Fruit fly (Drosophila melanogaster) whole organism, embryonic: ENCODE measurements around the gene spel1.

Experiments
- Awh ChIP-seq: fragments of 200-800 bp; sonication (Bioruptor generic); IDR thresholded peaks from 2 replicates; pipeline ENCODE4, ENCODE4 v1.3.6; 2022; ENCODE audit warnings: missing biosample characterization, missing genetic modification characterization
- BEAF-32 ChIP-seq: fragments of 200-800 bp; sonication (Bioruptor generic); optimal IDR thresholded peaks from 3 replicates; lab custom pipeline; 2017; ENCODE audit warnings: missing biosample characterization, missing genetic modification characterization, mild to moderate bottlenecking, moderate library complexity, missing genetic modification reagents
- C15 ChIP-seq: fragments of 200-800 bp; sonication (Bioruptor generic); IDR thresholded peaks from 3 replicates; pipeline ENCODE4 v1.3.6; 2022; ENCODE audit warnings: missing biosample characterization, missing genetic modification characterization
- CG10267 ChIP-seq: fragments of 200-800 bp; sonication (Bioruptor generic); optimal IDR thresholded peaks from 2 replicates; lab custom pipeline; 2018; ENCODE audit warnings: missing biosample characterization, mild to moderate bottlenecking, missing genetic modification characterization, moderate library complexity
- CG12769 ChIP-seq: fragments of 200-800 bp; sonication (Bioruptor generic); optimal IDR thresholded peaks from 2 replicates; lab custom pipeline; 2019; ENCODE audit warnings: missing biosample characterization, mild to moderate bottlenecking, missing genetic modification characterization, moderate library complexity
- CG16779 ChIP-seq: fragments of 200-800 bp; sonication (Bioruptor generic); IDR thresholded peaks from 2 replicates; pipeline ENCODE4 v1.3.6; 2022; ENCODE audit warnings: missing biosample characterization, missing genetic modification characterization
- CG16863 ChIP-seq: fragments of 200-800 bp; sonication (Bioruptor generic); optimal IDR thresholded peaks from 3 replicates; lab custom pipeline; 2016; ENCODE audit warnings: missing biosample characterization, missing genetic modification characterization
- CG17359 ChIP-seq: fragments of 200-800 bp; sonication (Bioruptor generic); optimal IDR thresholded peaks from 3 replicates; lab custom pipeline; 2018; ENCODE audit warnings: missing biosample characterization, mild to moderate bottlenecking, missing genetic modification characterization, moderate library complexity
- CG17568 ChIP-seq: fragments of 200-800 bp; sonication (Bioruptor generic); optimal IDR thresholded peaks from 2 replicates; lab custom pipeline; 2018; ENCODE audit warnings: missing biosample characterization, mild to moderate bottlenecking, missing genetic modification characterization, moderate library complexity
- CG1832 ChIP-seq: fragments of 200-800 bp; sonication (Bioruptor generic); optimal IDR thresholded peaks from 2 replicates; lab custom pipeline; 2017; ENCODE audit warnings: missing biosample characterization, mild to moderate bottlenecking, missing genetic modification characterization, inconsistent platforms
- CG34422 ChIP-seq: fragments of 200-800 bp; sonication (Bioruptor generic); IDR thresholded peaks from 3 replicates; pipeline ENCODE4 v1.3.6; 2022; ENCODE audit warnings: missing biosample characterization, missing genetic modification characterization
- CG3995 ChIP-seq: fragments of 200-800 bp; sonication (Bioruptor generic); optimal IDR thresholded peaks from 3 replicates; lab custom pipeline; 2016; ENCODE audit warnings: missing biosample characterization, missing genetic modification characterization
- CG4328 ChIP-seq: fragments of 200-800 bp; sonication (Bioruptor generic); optimal IDR thresholded peaks from 3 replicates; lab custom pipeline; 2017; ENCODE audit warnings: missing biosample characterization, missing genetic modification reagents, missing genetic modification characterization
- CG4424 ChIP-seq: fragments of 200-800 bp; sonication (Bioruptor generic); optimal IDR thresholded peaks from 3 replicates; lab custom pipeline; 2016; ENCODE audit warnings: missing biosample characterization, missing genetic modification characterization
- CG5953 ChIP-seq: fragments of 200-800 bp; sonication (Bioruptor generic); IDR thresholded peaks from 2 replicates; pipeline ENCODE4 v1.3.6; 2022; ENCODE audit warnings: missing biosample characterization, missing genetic modification characterization
- CG6175 ChIP-seq: fragments of 200-800 bp; sonication (Bioruptor generic); IDR thresholded peaks from 3 replicates; pipeline ENCODE4 v1.3.6; 2022; ENCODE audit warnings: missing biosample characterization, missing genetic modification characterization
- CG7839 ChIP-seq: fragments of 200-800 bp; sonication (Bioruptor generic); optimal IDR thresholded peaks from 3 replicates; lab custom pipeline; 2018; ENCODE audit warnings: missing biosample characterization, mild to moderate bottlenecking, missing genetic modification characterization, moderate library complexity
- CG9727 ChIP-seq: fragments of 200-800 bp; sonication (Bioruptor generic); optimal IDR thresholded peaks from 3 replicates; lab custom pipeline; 2017; ENCODE audit warnings: missing biosample characterization, mild to moderate bottlenecking, missing genetic modification characterization
- Eip74EF ChIP-seq, 2 experiments: fragments of 200-800 bp in 1 of 2; fragments of >200 bp in 1 of 2; sonication (Bioruptor generic) in 1 of 2; optimal IDR thresholded peaks; 2 replicates each; lab custom pipeline; 2017 to 2019; ENCODE audit warnings: missing biosample characterization in 2 of 2, missing genetic modification characterization in 2 of 2, mild to moderate bottlenecking in 1 of 2, moderate library complexity in 1 of 2
- HLH54F ChIP-seq: fragments of 200-800 bp; sonication (Bioruptor generic); optimal IDR thresholded peaks from 3 replicates; lab custom pipeline; 2016; ENCODE audit warnings: missing biosample characterization, missing genetic modification characterization
- HmgD ChIP-seq: fragments of 200-800 bp; sonication (Bioruptor generic); optimal IDR thresholded peaks from 3 replicates; lab custom pipeline; 2016; ENCODE audit warnings: missing biosample characterization, missing genetic modification characterization
- HmgZ ChIP-seq: fragments of 200-800 bp; sonication (Bioruptor generic); optimal IDR thresholded peaks from 2 replicates; lab custom pipeline; 2018; ENCODE audit warnings: missing biosample characterization, mild to moderate bottlenecking, missing genetic modification characterization
- Hmx ChIP-seq: fragments of 200-800 bp; sonication (Bioruptor generic); optimal IDR thresholded peaks from 2 replicates; lab custom pipeline; 2016; ENCODE audit warnings: missing biosample characterization, missing genetic modification characterization
- Hr3 ChIP-seq: fragments of 200-800 bp; sonication (Bioruptor generic); optimal IDR thresholded peaks from 3 replicates; lab custom pipeline; 2016; ENCODE audit warnings: missing biosample characterization, missing genetic modification characterization
- Hsf ChIP-seq: fragments of 200-800 bp; sonication (Bioruptor generic); optimal IDR thresholded peaks from 3 replicates; lab custom pipeline; 2016; ENCODE audit warnings: missing biosample characterization, missing genetic modification characterization
- Lhr ChIP-seq: fragments of 200-800 bp; sonication (Bioruptor generic); optimal IDR thresholded peaks from 3 replicates; lab custom pipeline; 2017; ENCODE audit warnings: mild to moderate bottlenecking, missing biosample characterization, missing genetic modification reagents, missing genetic modification characterization
- Poxn ChIP-seq: fragments of 200-800 bp; sonication (Bioruptor generic); IDR thresholded peaks from 2 replicates; pipeline ENCODE4 v1.3.6; 2022; ENCODE audit warnings: missing biosample characterization, missing genetic modification characterization
- Ptx1 ChIP-seq: fragments of 200-800 bp; sonication (Bioruptor generic); IDR thresholded peaks from 2 replicates; pipeline ENCODE4 v1.3.6; 2022; ENCODE audit warnings: missing biosample characterization, missing genetic modification characterization
- Ssrp ChIP-seq: fragments of 200-800 bp; sonication (Bioruptor generic); optimal IDR thresholded peaks from 2 replicates; lab custom pipeline; 2018; ENCODE audit warnings: missing biosample characterization, mild to moderate bottlenecking, missing genetic modification characterization, moderate library complexity
- abd-A ChIP-seq: fragments of 200-800 bp; sonication (Bioruptor generic); optimal IDR thresholded peaks from 3 replicates; lab custom pipeline; 2019; ENCODE audit warnings: missing biosample characterization, mild to moderate bottlenecking, missing genetic modification characterization, moderate library complexity
- btn ChIP-seq: fragments of 200-800 bp; sonication (Bioruptor generic); optimal IDR thresholded peaks from 2 replicates; lab custom pipeline; 2016; ENCODE audit warnings: missing biosample characterization, missing genetic modification characterization
- chinmo ChIP-seq: fragments of 200-800 bp; sonication (Bioruptor generic); IDR thresholded peaks from 4 replicates; pipeline ENCODE4 v1.3.6; 2022; ENCODE audit warnings: missing biosample characterization, missing genetic modification characterization; ENCODE audit not compliant: partially characterized antibody
- en ChIP-seq: fragments of 200-800 bp; sonication (Bioruptor generic); optimal IDR thresholded peaks from 2 replicates; lab custom pipeline; 2016; ENCODE audit warnings: missing biosample characterization, missing genetic modification characterization
- fd3F ChIP-seq: fragments of 200-800 bp; sonication (Bioruptor generic); optimal IDR thresholded peaks from 2 replicates; lab custom pipeline; 2018; ENCODE audit warnings: missing biosample characterization, mild to moderate bottlenecking, missing genetic modification characterization, moderate library complexity
- hkb ChIP-seq, 2 experiments: fragments of 200-800 bp in 1 of 2; fragments of >200 bp in 1 of 2; sonication (Bioruptor generic) in 1 of 2; IDR thresholded peaks in 1 of 2; optimal IDR thresholded peaks in 1 of 2; 2 replicates each; pipeline versions ENCODE4 v1.3.6 to Lab custom; 2017 to 2022; ENCODE audit warnings: missing biosample characterization in 1 of 2, missing genetic modification characterization in 1 of 2
- mirr ChIP-seq: fragments of 200-800 bp; sonication (Bioruptor generic); optimal IDR thresholded peaks from 3 replicates; lab custom pipeline; 2018; ENCODE audit warnings: missing biosample characterization, mild to moderate bottlenecking, missing genetic modification characterization
- oc ChIP-seq: fragments of 200-800 bp; sonication (Bioruptor generic); optimal IDR thresholded peaks from 2 replicates; lab custom pipeline; 2018; ENCODE audit warnings: missing biosample characterization, mild to moderate bottlenecking, missing genetic modification characterization, moderate library complexity
- pnt ChIP-seq: fragments of 200-800 bp; sonication (Bioruptor generic); optimal IDR thresholded peaks from 3 replicates; lab custom pipeline; 2016; ENCODE audit warnings: missing biosample characterization, missing genetic modification characterization
- sd ChIP-seq: fragments of 200-800 bp; sonication (Bioruptor generic); optimal IDR thresholded peaks from 3 replicates; lab custom pipeline; 2018; ENCODE audit warnings: missing biosample characterization, mild to moderate bottlenecking, missing genetic modification characterization, moderate library complexity
- sisA ChIP-seq: fragments of 200-800 bp; sonication (Bioruptor generic); IDR thresholded peaks from 2 replicates; pipeline ENCODE4 v1.3.6; 2022; ENCODE audit warnings: missing biosample characterization, missing genetic modification characterization
- tx ChIP-seq: fragments of 200-800 bp; sonication (Bioruptor generic); optimal IDR thresholded peaks from 2 replicates; lab custom pipeline; 2016; ENCODE audit warnings: missing biosample characterization, missing genetic modification characterization

The spel1 gene

DNA sequence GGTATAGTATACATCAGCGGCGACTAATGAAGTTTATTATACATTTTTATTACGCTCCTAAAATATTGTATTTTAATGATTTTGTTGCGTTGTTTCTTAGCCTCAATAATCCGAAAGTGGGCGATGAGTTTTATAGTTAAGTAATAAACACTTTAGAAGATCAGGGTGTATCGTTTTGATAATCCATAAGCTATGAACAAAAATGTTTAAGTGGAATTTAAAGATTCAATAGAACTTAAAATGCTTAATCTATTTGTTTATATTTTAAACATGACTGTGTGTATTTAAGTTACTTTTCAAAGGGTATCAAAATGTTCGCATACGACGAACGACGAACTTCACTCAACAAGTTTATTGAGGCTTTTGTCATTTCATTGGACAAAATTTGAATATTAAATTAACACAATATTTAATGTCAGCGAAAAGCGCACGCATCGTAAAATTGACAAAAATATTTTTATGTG lies 10.4 kb downstream of the spel1 start (continued):
- TF ChIP-seq tx (peak; percentile 73), Hsf (GFP tag; lab: Kevin White, UChicago) (peak; percentile 83), CG5953 (GFP tag; lab: Robert Waterston, UW) (peak; percentile 60; the same call in 1 of the 2 replicates), CG6175 (GFP tag; lab: Robert Waterston, UW) (no peak), HmgD (GFP tag; lab: Kevin White, UChicago) (no peak), CG10267 (tag; lab: Kevin White, UChicago) (peak; percentile 23), HLH54F (GFP tag; lab: Kevin White, UChicago) (peak; percentile 47), hkb (optimal IDR thresholded peaks at IDR 0.05; lab: Kevin White, UChicago) (no peak), hkb (GFP tag; IDR thresholded peaks at IDR 0.05; lab: Robert Waterston, UW) (peak; percentile 83), CG34422 (peak; percentile 48; the same call in 1 of the 3 replicates), CG4424 (GFP tag; lab: Kevin White, UChicago) (no peak), CG16863 (GFP tag; lab: Kevin White, UChicago) (peak; percentile 6), BEAF-32 (GFP tag; lab: Kevin White, UChicago) (no peak), Poxn (GFP tag; lab: Robert Waterston, UW) (0 out of 2 replicates have a peak, but pooled peaks have one; percentile 40), Lhr (GFP tag; lab: Kevin White, UChicago) (no peak), Hmx (GFP tag; lab: Kevin White, UChicago) (peak; percentile 24), CG17568 (peak; percentile 68), CG1832 (GFP tag; lab: Kevin White, UChicago) (no peak), pnt (no peak), en (no peak), sisA (GFP tag; lab: Robert Waterston, UW) (peak; percentile 67), CG17359 (tag; lab: Kevin White, UChicago) (peak; percentile 70), Ssrp (tag; lab: Kevin White, UChicago) (peak; percentile 57), CG16779 (GFP tag; lab: Robert Waterston, UW) (peak; percentile 41; the same call in 1 of the 2 replicates), fd3F (GFP tag; lab: Kevin White, UChicago) (peak; percentile 70), HmgZ (tag; lab: Kevin White, UChicago) (peak; percentile 55), btn (GFP tag; lab: Kevin White, UChicago) (no peak)

DNA sequence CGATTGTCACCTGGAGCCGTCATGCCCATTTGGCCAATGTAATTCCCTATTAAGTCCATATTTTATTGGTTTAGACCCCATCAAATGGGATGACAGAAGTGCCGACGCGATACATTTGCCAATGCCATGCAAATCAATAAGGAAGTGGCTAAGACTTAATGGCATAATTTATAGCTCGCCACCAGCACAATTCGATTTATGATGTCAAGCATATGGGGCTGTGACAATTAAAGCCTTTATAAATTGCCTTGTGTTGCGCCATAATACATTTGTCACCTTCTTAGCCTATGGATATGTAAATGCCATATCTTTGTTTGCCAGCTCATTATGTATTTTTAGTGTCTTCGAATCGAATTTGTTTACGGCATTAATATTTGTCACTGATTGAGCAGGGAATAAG lies 11.4 kb downstream of the spel1 start:
- TF ChIP-seq CG3995 (GFP tag; lab: Kevin White, UChicago) (no peak), Awh (GFP tag; lab: Robert Waterston, UW) (peak; percentile 14; the same call in 1 of the 2 replicates), mirr (GFP tag; lab: Kevin White, UChicago) (peak; percentile 27), sd (peak; percentile 51), CG7839 (tag; lab: Kevin White, UChicago) (no peak), CG9727 (GFP tag; lab: Kevin White, UChicago) (no peak), chinmo (GFP tag; lab: Robert Waterston, UW) (peak; percentile 64; the same call in 1 of the 4 replicates), oc (tag; lab: Kevin White, UChicago) (peak; percentile 68), Ptx1 (GFP tag; lab: Robert Waterston, UW) (no peak), Eip74EF (GFP tag; optimal IDR thresholded peaks at IDR 0.05; lab: Kevin White, UChicago) (peak in 1 of 2 experiments; percentile 83), Hr3 (GFP tag; lab: Kevin White, UChicago) (no peak), CG4328 (GFP tag; lab: Kevin White, UChicago) (peak; percentile 12), C15 (GFP tag; lab: Robert Waterston, UW) (0 out of 3 replicates have a peak, but pooled peaks have one; percentile 16), CG12769 (tag; lab: Kevin White, UChicago) (peak; percentile 58), abd-A (tag; lab: Kevin White, UChicago) (peak; percentile 83)
